Worm (Caenorhabditis elegans) whole organism, young adult: ENCODE results near the gene ZK105.13.

Experiments used
- B0035.1 ChIP-seq: sonication (generic microtip); optimal IDR thresholded peaks from 2 replicates; lab custom pipeline; 2016; ENCODE audit warnings: missing genetic modification characterization, mild to moderate bottlenecking, missing compliant biosample characterization, missing genotype, missing genetic modification reagents
- D2030.7 ChIP-seq: fragments of 200-800 bp; sonication (Bioruptor generic); IDR thresholded peaks from 2 replicates; pipeline ENCODE4 v1.3.6; 2022; ENCODE audit warnings: missing genetic modification reagents, missing genetic modification characterization, missing compliant biosample characterization
- F10E7.11 ChIP-seq: sonication (generic microtip); optimal IDR thresholded peaks from 2 replicates; lab custom pipeline; 2017; ENCODE audit warnings: mild to moderate bottlenecking, missing genetic modification characterization, moderate library complexity, missing compliant biosample characterization
- K11D2.4 ChIP-seq: fragments of 200-800 bp; sonication (Bioruptor generic); IDR thresholded peaks from 2 replicates; pipeline ENCODE4 v1.3.6; 2022; ENCODE audit warnings: missing genetic modification reagents, missing genetic modification characterization, missing compliant biosample characterization
- Y56A3A.18 ChIP-seq: fragments of 200-800 bp; sonication (Bioruptor generic); IDR thresholded peaks from 2 replicates; pipeline ENCODE4 v1.3.6; 2022; ENCODE audit warnings: missing genetic modification reagents, missing genetic modification characterization, missing compliant biosample characterization
- chd-7 ChIP-seq: sonication (generic microtip); optimal IDR thresholded peaks from 2 replicates; lab custom pipeline; 2016; ENCODE audit warnings: mild to moderate bottlenecking, missing genetic modification characterization, moderate library complexity, missing compliant biosample characterization
- die-1 ChIP-seq: sonication (generic microtip); optimal IDR thresholded peaks from 2 replicates; lab custom pipeline; 2016; ENCODE audit warnings: missing genotype, mild to moderate bottlenecking, missing genetic modification characterization, missing compliant biosample characterization
- ets-4 ChIP-seq: fragments of 200-800 bp; sonication (Bioruptor generic); optimal IDR thresholded peaks from 2 replicates; lab custom pipeline; 2018; ENCODE audit warnings: mild to moderate bottlenecking, missing genetic modification characterization, missing compliant biosample characterization
- hmg-20 ChIP-seq: fragments of 200-800 bp; sonication (Bioruptor generic); IDR thresholded peaks from 2 replicates; pipeline ENCODE4 v1.3.6; 2022; ENCODE audit warnings: missing genetic modification reagents, missing genetic modification characterization, missing compliant biosample characterization
- let-526 ChIP-seq: fragments of 200-800 bp; sonication (Bioruptor generic); IDR thresholded peaks from 2 replicates; pipeline ENCODE4 v1.3.6; 2022; ENCODE audit warnings: missing genetic modification reagents, missing genetic modification characterization, missing compliant biosample characterization
- madf-6 ChIP-seq: fragments of 200-800 bp; sonication (Bioruptor generic); IDR thresholded peaks from 2 replicates; pipeline ENCODE4 v1.3.6; 2022; ENCODE audit warnings: missing genetic modification reagents, missing genetic modification characterization, missing compliant biosample characterization
- nhr-120 ChIP-seq: fragments of 200-800 bp; sonication (Bioruptor generic); IDR thresholded peaks from 2 replicates; pipeline ENCODE4 v1.3.6; 2022; ENCODE audit warnings: missing genetic modification characterization, missing compliant biosample characterization
- somi-1 ChIP-seq: fragments of 200-800 bp; sonication (Bioruptor generic); optimal IDR thresholded peaks from 2 replicates; lab custom pipeline; 2018; ENCODE audit warnings: mild to moderate bottlenecking, missing genetic modification characterization, missing compliant biosample characterization
- ztf-3 ChIP-seq: fragments of 200-800 bp; sonication (Bioruptor generic); optimal IDR thresholded peaks from 2 replicates; lab custom pipeline; 2018; ENCODE audit warnings: mild to moderate bottlenecking, missing genetic modification characterization, missing compliant biosample characterization

- no peak for TF ChIP-seq let-526
- no peak for TF ChIP-seq somi-1 (GFP tag; lab: Kevin White, UChicago)
- no peak for TF ChIP-seq chd-7 (tag; lab: Kevin White, UChicago)
- TF ChIP-seq ets-4 (GFP tag; lab: Kevin White, UChicago) = no peak
- TF ChIP-seq F10E7.11 (tag; lab: Kevin White, UChicago) = no peak
- no peak for TF ChIP-seq nhr-120 (GFP tag; lab: Robert Waterston, UW)
- no peak for TF ChIP-seq Y56A3A.18
- TF ChIP-seq B0035.1 (tag; lab: Kevin White, UChicago) = no peak
- TF ChIP-seq die-1 (tag; lab: Kevin White, UChicago) = no peak
- no peak for TF ChIP-seq D2030.7
- no peak for TF ChIP-seq madf-6 (GFP tag; lab: Robert Waterston, UW)
- TF ChIP-seq K11D2.4 (GFP tag; lab: Robert Waterston, UW) = no peak
- no peak for TF ChIP-seq hmg-20 (GFP tag; lab: Robert Waterston, UW)
- TF ChIP-seq ztf-3 = no peak
These were observed 19.6 kb downstream of the ZK105.13 start, which contains the start of gene C12D5.10 for ce11 chrV:7693394-7693793.
